Worm (Caenorhabditis elegans): Measurements from ENCODE around the gene ntr-2.

DNA sequence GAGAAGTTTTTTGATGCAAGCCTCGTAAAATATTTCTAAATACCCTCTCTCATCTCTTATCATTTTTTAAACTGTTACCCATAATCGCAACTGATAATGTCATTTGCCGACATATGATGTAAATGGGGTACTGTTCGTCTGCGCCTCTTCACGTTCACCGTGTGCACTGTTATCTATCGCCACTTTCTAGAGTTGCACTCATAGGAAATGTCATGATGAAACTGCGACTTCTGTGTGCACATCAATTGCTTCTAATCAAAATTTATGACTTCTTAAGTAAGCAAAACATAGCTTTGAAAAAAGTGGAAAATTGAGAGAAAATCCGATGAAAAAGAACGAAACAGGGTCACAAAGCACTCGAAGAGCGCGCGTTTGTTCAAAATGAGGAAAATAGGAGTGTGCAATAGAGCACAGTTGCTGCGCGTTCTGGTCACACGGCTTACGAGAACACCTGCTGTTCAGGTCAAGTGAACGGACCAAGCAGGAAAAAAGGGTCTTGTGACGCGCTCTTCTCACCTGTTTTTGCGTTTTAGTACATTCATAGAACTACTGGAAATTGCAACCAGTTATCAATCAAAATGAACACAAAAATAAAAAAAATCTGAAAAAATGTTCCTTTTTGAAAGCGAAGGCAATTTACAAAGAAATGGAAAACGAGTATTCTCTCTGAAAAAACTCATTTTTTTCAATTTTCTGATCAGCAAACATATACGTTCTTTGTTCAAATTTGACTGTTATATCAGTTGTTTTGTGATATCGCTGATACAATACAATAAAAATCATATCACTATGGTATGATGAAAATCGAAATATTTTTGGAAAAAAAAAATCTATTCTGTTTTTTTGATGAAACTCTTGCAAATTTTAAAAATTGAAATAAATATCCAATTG lies 18.0 kb upstream of the ntr-2 start:
- TF ChIP-seq W03F9.2 (tag; optimal IDR thresholded peaks at IDR 0.05) (no peak), him-1 (tag; optimal IDR thresholded peaks at IDR 0.05) (no peak), dao-5 (tag; optimal IDR thresholded peaks at IDR 0.05) (no peak)

Data from whole organism, L4/young adult.